Worm (Caenorhabditis elegans): ENCODE measurements around the gene tbb-4.

Gene tbb-4

DNA sequence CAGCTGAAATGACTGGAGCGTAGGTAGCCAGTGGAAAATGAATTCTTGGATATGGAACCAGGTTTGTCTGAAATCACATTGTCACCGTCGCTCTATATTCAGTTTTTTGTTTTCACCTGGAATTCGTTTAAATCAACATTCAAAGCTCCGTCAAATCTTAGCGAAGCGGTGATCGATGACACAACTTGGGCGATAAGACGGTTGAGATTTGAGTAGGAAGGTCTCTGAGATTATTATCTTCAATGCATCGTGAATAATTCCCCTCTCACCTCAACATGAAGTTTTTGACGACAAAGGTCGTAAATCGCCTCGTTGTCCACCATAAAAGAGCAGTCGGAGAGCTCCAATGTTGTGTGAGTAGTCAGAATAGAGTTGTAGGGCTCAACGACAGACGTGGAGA lies 19.9 kb upstream of the tbb-4 start:
- TF ChIP-seq ref-1 (GFP tag; conservative IDR thresholded peaks at IDR 0.05) (no peak), tab-1 (GFP tag; IDR thresholded peaks at IDR 0.05) (no peak), ztf-23 (GFP tag; IDR thresholded peaks at IDR 0.05) (no peak), ztf-29 (GFP tag; IDR thresholded peaks at IDR 0.05) (no peak), cog-1 (tag; optimal IDR thresholded peaks at IDR 0.05) (no peak), flt-1 (GFP tag; IDR thresholded peaks at IDR 0.05) (no peak), T22C8.4 (GFP tag; IDR thresholded peaks at IDR 0.05) (no peak), klf-2 (GFP tag; conservative IDR thresholded peaks at IDR 0.05) (no peak), med-1 (GFP tag; optimal IDR thresholded peaks at IDR 0.05; ENCODE audit: insufficient read depth) (no peak)

DNA sequence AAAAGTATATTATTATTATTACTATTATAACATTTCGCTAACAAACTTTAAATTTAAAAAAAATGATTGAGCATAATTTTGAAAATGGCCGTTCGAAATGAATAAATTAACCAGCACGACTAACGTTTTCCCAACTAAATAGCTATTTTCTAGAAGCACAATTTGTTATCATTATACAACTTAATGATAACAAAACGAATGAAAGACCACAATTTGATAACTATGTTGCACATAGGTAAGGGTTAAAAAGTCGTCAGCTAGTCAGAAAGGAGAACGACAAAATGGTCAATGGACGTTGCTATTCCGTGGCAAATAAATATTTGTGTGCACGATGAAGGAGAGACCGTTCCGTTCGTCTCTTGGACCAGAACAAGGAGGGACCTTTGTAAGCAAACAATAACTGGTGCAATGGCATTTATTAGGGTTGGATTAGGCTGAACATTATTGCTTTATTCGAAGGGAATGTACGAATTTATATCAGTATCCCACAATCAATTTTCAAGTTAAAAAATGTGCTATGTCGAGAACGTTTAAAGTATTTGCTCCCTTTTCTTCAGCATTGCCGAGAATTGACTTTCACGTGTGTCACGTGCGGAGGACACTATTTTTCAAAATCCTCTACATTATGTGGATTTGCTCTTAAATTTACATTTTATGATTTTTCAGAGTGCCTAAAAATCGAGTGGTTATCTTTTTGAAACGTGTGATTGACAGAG lies 15.9 kb upstream of the tbb-4 start, which contains the start of gene ZK899.3:
TSS of gene ZK899.3 (plus strand) at position 666 of the 716 bp plus-strand sequence.
- TF ChIP-seq cog-1 (tag; optimal IDR thresholded peaks at IDR 0.05) (no peak), ztf-29 (GFP tag; IDR thresholded peaks at IDR 0.05) (no peak), tab-1 (GFP tag; IDR thresholded peaks at IDR 0.05) (no peak), ref-1 (GFP tag; conservative IDR thresholded peaks at IDR 0.05) (no peak), flt-1 (GFP tag; IDR thresholded peaks at IDR 0.05) (no peak), T22C8.4 (GFP tag; IDR thresholded peaks at IDR 0.05) (no peak), ztf-23 (GFP tag; IDR thresholded peaks at IDR 0.05) (no peak), klf-2 (GFP tag; conservative IDR thresholded peaks at IDR 0.05) (no peak), med-1 (GFP tag; optimal IDR thresholded peaks at IDR 0.05; ENCODE audit: insufficient read depth) (no peak)

DNA sequence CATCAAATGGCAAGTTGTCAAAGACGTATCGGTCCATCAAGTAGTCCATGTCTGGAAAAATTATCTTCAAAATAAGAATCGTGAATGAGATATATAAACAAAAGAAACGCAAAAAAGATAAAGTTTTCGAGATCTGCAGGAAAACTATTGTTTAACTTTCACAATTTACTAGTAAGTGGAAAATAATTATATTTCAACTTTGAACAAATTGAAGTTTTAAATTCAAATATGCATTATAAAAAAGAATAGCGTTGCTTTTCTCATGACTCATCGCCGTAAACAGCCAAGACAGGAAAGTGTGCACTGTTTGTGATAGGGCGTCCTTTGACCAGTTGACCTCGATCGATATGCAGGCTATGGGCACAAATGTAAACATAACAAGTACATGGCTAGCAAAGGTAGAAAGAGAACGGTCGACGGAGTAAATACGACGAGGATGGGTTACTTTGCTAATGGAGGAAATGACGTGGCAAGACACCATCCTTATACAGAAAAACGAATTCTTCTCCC lies 15.3 kb upstream of the tbb-4 start, which contains the start of gene ZK899.2:
TSS of gene ZK899.2 (minus strand) at position 51 of the 510 bp plus-strand sequence.
- TF ChIP-seq ref-1 (GFP tag; conservative IDR thresholded peaks at IDR 0.05) (no peak), tab-1 (GFP tag; IDR thresholded peaks at IDR 0.05) (no peak), ztf-23 (GFP tag; IDR thresholded peaks at IDR 0.05) (no peak), cog-1 (tag; optimal IDR thresholded peaks at IDR 0.05) (no peak), flt-1 (GFP tag; IDR thresholded peaks at IDR 0.05) (no peak)

DNA sequence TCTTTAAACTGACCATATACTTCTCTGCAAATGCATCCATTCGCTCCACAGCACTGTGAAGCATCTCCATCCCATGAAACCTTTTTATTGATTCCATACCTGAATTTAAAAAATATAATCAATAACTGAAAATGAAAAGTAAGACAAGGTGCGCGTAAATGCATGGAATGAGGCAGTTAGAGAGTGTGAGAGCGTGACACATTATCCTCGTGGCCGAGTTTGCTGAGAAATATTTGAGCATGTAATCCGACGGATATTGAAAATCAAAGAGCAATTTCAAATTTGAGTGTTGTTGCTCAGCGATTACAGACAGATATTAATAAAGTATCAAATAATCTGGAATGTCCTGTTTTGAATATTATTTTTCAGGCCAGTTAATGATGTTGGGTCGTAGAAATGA lies 12.6 kb upstream of the tbb-4 start, which contains the start of gene ZK899.7:
TSS of gene ZK899.7 (minus strand) at position 101 of the 400 bp plus-strand sequence.
- no peak for TF ChIP-seq tab-1 (GFP tag; IDR thresholded peaks at IDR 0.05)

DNA sequence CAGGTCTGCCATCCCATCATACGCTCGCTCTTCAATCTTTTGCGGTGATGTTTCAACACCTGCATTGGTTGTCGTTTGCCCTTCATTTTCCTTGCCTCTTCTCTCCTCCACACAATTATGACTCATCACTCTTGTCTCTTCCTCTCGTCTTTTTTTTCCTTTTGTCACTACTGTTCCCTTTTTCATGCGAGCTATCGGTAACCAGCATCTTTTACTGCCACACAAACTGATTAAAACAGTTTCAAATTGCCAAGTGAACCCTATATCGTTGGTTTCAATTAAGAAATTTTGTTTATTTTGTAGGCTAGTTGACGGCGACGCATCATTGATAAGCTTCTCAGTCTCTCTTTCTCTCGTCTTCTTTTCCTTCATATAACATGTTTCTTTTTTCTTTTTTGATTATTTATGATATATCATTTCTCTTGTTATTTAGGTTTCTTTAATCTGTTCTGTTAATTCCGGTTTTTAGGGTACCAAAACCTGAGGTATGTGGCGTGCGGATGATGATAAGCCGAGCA lies 9.5 kb upstream of the tbb-4 start, which contains the start of gene ZK899.1:
TSS of gene ZK899.1 (plus strand) at position 468 of the 518 bp plus-strand sequence.
- TF ChIP-seq ztf-23 (GFP tag; IDR thresholded peaks at IDR 0.05) (no peak), cog-1 (tag; optimal IDR thresholded peaks at IDR 0.05) (no peak), flt-1 (GFP tag; IDR thresholded peaks at IDR 0.05) (no peak), med-1 (GFP tag; optimal IDR thresholded peaks at IDR 0.05; ENCODE audit: insufficient read depth) (no peak), ref-1 (GFP tag; conservative IDR thresholded peaks at IDR 0.05) (no peak), ztf-29 (GFP tag; IDR thresholded peaks at IDR 0.05) (no peak), klf-2 (GFP tag; conservative IDR thresholded peaks at IDR 0.05) (no peak), tab-1 (GFP tag; IDR thresholded peaks at IDR 0.05) (no peak), T22C8.4 (GFP tag; IDR thresholded peaks at IDR 0.05) (no peak)

DNA sequence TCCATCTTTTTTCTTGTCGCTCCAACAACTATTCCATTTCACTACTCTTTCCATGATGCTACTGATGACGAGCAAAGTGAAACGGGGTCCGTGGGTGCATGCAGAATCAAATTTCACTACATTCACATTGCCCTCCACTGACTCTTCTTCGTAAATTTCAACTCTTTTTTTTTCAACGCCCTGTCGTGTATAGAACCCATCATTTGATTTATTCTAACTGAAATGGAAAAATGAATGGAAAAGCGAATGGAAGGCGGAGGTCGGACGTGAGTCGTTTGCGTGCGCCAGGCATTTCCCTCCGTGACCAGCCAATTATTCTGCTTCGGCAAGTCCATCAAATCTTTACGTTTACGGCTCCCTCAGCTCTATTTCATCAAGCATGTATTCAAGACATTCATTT lies 7.2 kb upstream of the tbb-4 start:
- TF ChIP-seq ztf-29 (GFP tag; IDR thresholded peaks at IDR 0.05) (no peak), med-1 (GFP tag; optimal IDR thresholded peaks at IDR 0.05; ENCODE audit: insufficient read depth) (no peak), ref-1 (GFP tag; conservative IDR thresholded peaks at IDR 0.05) (no peak), flt-1 (GFP tag; IDR thresholded peaks at IDR 0.05) (no peak), cog-1 (tag; optimal IDR thresholded peaks at IDR 0.05) (no peak), ztf-23 (GFP tag; IDR thresholded peaks at IDR 0.05) (no peak), tab-1 (GFP tag; IDR thresholded peaks at IDR 0.05) (no peak), klf-2 (GFP tag; conservative IDR thresholded peaks at IDR 0.05) (no peak), T22C8.4 (GFP tag; IDR thresholded peaks at IDR 0.05) (no peak)

DNA sequence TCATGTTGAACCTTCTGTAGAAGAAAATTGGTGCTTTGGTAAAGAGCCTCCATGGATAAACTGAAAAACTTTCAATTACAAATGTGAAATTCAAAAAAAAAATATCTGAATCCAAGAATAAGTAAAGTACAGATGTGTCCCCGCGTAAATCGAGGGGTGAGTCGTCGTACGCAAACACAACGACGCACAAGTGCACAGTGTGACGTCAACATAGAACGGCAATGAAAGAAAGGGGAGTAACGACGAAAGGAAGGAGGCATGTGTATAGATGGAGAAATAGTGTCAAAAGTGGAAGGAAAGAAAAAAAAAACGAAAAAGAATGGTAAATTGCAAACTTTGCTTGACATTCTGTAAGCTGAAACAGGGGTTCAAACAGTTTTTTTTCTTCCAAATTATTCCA lies 4.8 kb upstream of the tbb-4 start, which contains the start of gene memb-1:
TSS of gene memb-1 (minus strand) at position 60 of the 400 bp plus-strand sequence.
- TF ChIP-seq T22C8.4 (GFP tag; IDR thresholded peaks at IDR 0.05) (no peak), klf-2 (GFP tag; conservative IDR thresholded peaks at IDR 0.05) (no peak), ref-1 (GFP tag; conservative IDR thresholded peaks at IDR 0.05) (no peak), cog-1 (tag; optimal IDR thresholded peaks at IDR 0.05) (peak; percentile 32)

DNA sequence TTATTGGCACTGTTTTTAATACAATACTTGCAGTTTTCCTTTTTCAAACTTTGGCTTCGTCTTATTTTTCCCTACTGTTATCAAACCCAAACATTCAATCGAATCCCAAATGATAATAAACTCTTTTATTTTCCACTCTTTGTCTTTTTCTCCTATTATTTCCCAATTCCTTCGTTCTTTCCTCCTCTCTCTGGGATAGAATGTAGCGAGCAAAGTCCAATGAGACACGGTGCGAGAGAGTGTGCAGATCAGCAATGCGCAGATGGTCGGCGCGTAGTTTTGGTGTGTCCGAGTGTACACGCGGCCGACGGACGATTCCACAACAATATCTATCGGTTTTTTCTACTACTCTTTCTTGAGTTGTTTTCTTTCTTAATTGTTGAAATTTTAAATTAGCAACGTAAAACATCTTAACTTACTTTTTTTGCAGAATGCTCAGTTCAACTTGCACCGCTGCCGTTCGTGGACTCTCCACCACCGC lies 5.7 kb downstream of the tbb-4 start, which contains the start of gene B0272.3:
TSS of gene B0272.3 (plus strand) at position 431 of the 481 bp plus-strand sequence.
- no peak for TF ChIP-seq tab-1 (GFP tag; IDR thresholded peaks at IDR 0.05)
- peak; percentile 17 for TF ChIP-seq cog-1 (tag; optimal IDR thresholded peaks at IDR 0.05)

DNA sequence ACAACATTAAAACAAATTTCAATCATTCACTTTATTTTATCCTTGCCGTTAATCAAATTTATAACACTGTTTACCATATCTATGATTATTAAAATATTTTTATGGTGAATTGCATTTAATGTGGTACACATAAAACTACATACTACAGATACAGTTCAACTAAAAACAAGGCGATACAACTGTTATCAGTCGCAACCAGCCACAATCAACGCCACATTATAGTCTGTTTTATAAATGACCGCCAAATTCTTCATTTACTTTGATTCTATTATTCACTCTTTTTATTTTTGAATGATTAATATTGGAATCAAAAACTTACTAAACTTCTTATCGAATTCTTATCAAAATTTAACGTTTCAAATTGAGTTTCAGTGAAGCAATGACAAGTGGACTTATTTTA lies 8.6 kb downstream of the tbb-4 start, which contains the start of gene B0272.4:
TSS of gene B0272.4 (plus strand) at position 373 of the 400 bp plus-strand sequence.
- TF ChIP-seq ztf-29 (GFP tag; IDR thresholded peaks at IDR 0.05) (no peak), T22C8.4 (GFP tag; IDR thresholded peaks at IDR 0.05) (no peak), flt-1 (GFP tag; IDR thresholded peaks at IDR 0.05) (no peak), med-1 (GFP tag; optimal IDR thresholded peaks at IDR 0.05; ENCODE audit: insufficient read depth) (no peak), cog-1 (tag; optimal IDR thresholded peaks at IDR 0.05) (no peak), tab-1 (GFP tag; IDR thresholded peaks at IDR 0.05) (no peak), ztf-23 (GFP tag; IDR thresholded peaks at IDR 0.05) (no peak)

DNA sequence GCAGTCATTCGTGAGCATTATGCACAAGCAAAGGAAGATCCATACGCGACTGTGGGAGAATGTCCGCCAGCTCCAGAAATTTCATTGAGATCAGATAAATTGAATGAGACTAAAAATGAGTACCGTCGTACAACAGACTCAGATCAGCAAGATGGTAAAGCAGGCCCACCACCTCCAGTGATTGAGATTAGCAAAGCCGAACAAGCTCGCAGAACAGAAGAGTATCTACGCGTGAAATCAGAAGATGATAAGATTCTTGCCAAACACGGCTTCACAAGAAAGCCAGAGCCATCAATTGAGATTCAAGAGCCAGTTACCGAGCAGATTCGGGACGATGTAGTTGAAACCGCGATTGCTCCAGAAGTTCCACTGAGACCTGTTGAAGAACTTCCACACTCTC lies 18.7 kb downstream of the tbb-4 start:
- no peak for TF ChIP-seq klf-2 (GFP tag; conservative IDR thresholded peaks at IDR 0.05)
- TF ChIP-seq flt-1 (GFP tag; IDR thresholded peaks at IDR 0.05), result no peak
- no peak for TF ChIP-seq tab-1 (GFP tag; IDR thresholded peaks at IDR 0.05)
- no peak for TF ChIP-seq med-1 (GFP tag; optimal IDR thresholded peaks at IDR 0.05; ENCODE audit: insufficient read depth)
- TF ChIP-seq ref-1 (GFP tag; conservative IDR thresholded peaks at IDR 0.05), result no peak
- no peak for TF ChIP-seq T22C8.4 (GFP tag; IDR thresholded peaks at IDR 0.05)
- TF ChIP-seq cog-1 (tag; optimal IDR thresholded peaks at IDR 0.05), result no peak
- no peak for TF ChIP-seq ztf-23 (GFP tag; IDR thresholded peaks at IDR 0.05)
- TF ChIP-seq ztf-29 (GFP tag; IDR thresholded peaks at IDR 0.05), result no peak

Data from whole organism, midembryonic.